Fruit fly (Drosophila melanogaster) whole organism, embryonic: ENCODE data around the gene CG34265.
A peak's percentile ranks its signal among the peaks of the same experiment; 100 is the strongest.

ENCODE experiments used
- Aef1 ChIP-seq: fragments of 200-800 bp; sonication (Bioruptor generic); IDR thresholded peaks from 3 replicates; pipeline ENCODE4 v1.3.6; 2022; ENCODE audit warnings: missing biosample characterization, missing genetic modification characterization
- CG10147 ChIP-seq: fragments of 200-800 bp; sonication (Bioruptor generic); optimal IDR thresholded peaks from 2 replicates; lab custom pipeline; 2019; ENCODE audit warnings: missing biosample characterization, mild to moderate bottlenecking, missing genetic modification characterization, moderate library complexity
- CG10274 ChIP-seq: fragments of 200-800 bp; sonication (Bioruptor generic); optimal IDR thresholded peaks from 3 replicates; lab custom pipeline; 2017; ENCODE audit warnings: missing biosample characterization, mild to moderate bottlenecking, missing genetic modification characterization
- CG11456 ChIP-seq: fragments of 200-800 bp; sonication (Bioruptor generic); IDR thresholded peaks from 3 replicates; pipeline ENCODE4 v1.3.6; 2022; ENCODE audit warnings: missing biosample characterization, missing genetic modification characterization
- CG11504 ChIP-seq: fragments of 200-800 bp; sonication (Bioruptor generic); optimal IDR thresholded peaks from 3 replicates; lab custom pipeline; 2019; ENCODE audit warnings: missing biosample characterization, mild to moderate bottlenecking, missing genetic modification characterization, moderate library complexity
- CG11723 ChIP-seq: fragments of 200-800 bp; sonication (Bioruptor generic); optimal IDR thresholded peaks from 2 replicates; lab custom pipeline; 2017; ENCODE audit warnings: missing biosample characterization, mild to moderate bottlenecking, missing genetic modification characterization
- CG12391 ChIP-seq: fragments of 200-800 bp; sonication (Bioruptor generic); optimal IDR thresholded peaks from 3 replicates; lab custom pipeline; 2018; ENCODE audit warnings: missing biosample characterization, mild to moderate bottlenecking, missing genetic modification characterization, moderate library complexity
- CG13624 ChIP-seq: fragments of 200-800 bp; sonication (Bioruptor generic); optimal IDR thresholded peaks from 2 replicates; lab custom pipeline; 2016; ENCODE audit warnings: missing biosample characterization, missing genetic modification characterization
- CG13894 ChIP-seq: fragments of 200-800 bp; sonication (Bioruptor generic); optimal IDR thresholded peaks from 3 replicates; lab custom pipeline; 2018; ENCODE audit warnings: missing biosample characterization, mild to moderate bottlenecking, missing genetic modification characterization, moderate library complexity
- CG16779 ChIP-seq: fragments of 200-800 bp; sonication (Bioruptor generic); IDR thresholded peaks from 2 replicates; pipeline ENCODE4 v1.3.6; 2022; ENCODE audit warnings: missing biosample characterization, missing genetic modification characterization
- CG17612 ChIP-seq: fragments of 200-800 bp; sonication (Bioruptor generic); IDR thresholded peaks from 2 replicates; pipeline ENCODE4 v1.3.6; 2022; ENCODE audit warnings: missing biosample characterization, missing genetic modification characterization
- CG2712 ChIP-seq: fragments of 200-800 bp; optimal IDR thresholded peaks from 3 replicates; lab custom pipeline; 2019; ENCODE audit warnings: missing biosample characterization, mild to moderate bottlenecking, missing genetic modification characterization, moderate library complexity
- CG30403 ChIP-seq: fragments of 200-800 bp; sonication (Bioruptor generic); optimal IDR thresholded peaks from 3 replicates; lab custom pipeline; 2016; ENCODE audit warnings: missing biosample characterization, missing genetic modification characterization
- CG31365 ChIP-seq: fragments of 200-800 bp; sonication (Bioruptor generic); optimal IDR thresholded peaks from 2 replicates; lab custom pipeline; 2018; ENCODE audit warnings: missing biosample characterization, mild to moderate bottlenecking, missing genetic modification characterization
- CG31388 ChIP-seq: fragments of 200-800 bp; sonication (Bioruptor generic); optimal IDR thresholded peaks from 2 replicates; lab custom pipeline; 2016; ENCODE audit warnings: missing biosample characterization, missing genetic modification characterization
- CG5245 ChIP-seq: fragments of 200-800 bp; sonication (Bioruptor generic); optimal IDR thresholded peaks from 3 replicates; lab custom pipeline; 2016; ENCODE audit warnings: missing biosample characterization, missing genetic modification characterization
- CG9817 ChIP-seq: fragments of 200-800 bp; sonication (Bioruptor generic); optimal IDR thresholded peaks from 2 replicates; lab custom pipeline; 2018; ENCODE audit warnings: missing biosample characterization, mild to moderate bottlenecking, missing genetic modification characterization, moderate library complexity
- Chrac-16 ChIP-seq: fragments of 200-800 bp; sonication (Bioruptor generic); optimal IDR thresholded peaks from 3 replicates; lab custom pipeline; 2016; ENCODE audit warnings: missing biosample characterization, missing genetic modification characterization
- CoRest ChIP-seq: fragments of 200-800 bp; sonication (Bioruptor generic); optimal IDR thresholded peaks from 3 replicates; lab custom pipeline; 2018; ENCODE audit warnings: missing biosample characterization, mild to moderate bottlenecking, missing genetic modification characterization, moderate library complexity
- Dek ChIP-seq: fragments of 200-800 bp; sonication (Bioruptor generic); optimal IDR thresholded peaks from 3 replicates; lab custom pipeline; 2019; ENCODE audit warnings: missing biosample characterization, mild to moderate bottlenecking, missing genetic modification characterization, moderate library complexity
- Dref ChIP-seq: fragments of 200-800 bp; sonication (Bioruptor generic); IDR thresholded peaks from 2 replicates; pipeline ENCODE4 v1.3.6; 2022; ENCODE audit warnings: missing biosample characterization, missing genetic modification characterization
- Drgx ChIP-seq: fragments of 200-800 bp; sonication (Bioruptor generic); IDR thresholded peaks from 2 replicates; pipeline ENCODE4 v1.3.6; 2022; ENCODE audit warnings: missing biosample characterization, missing genetic modification characterization
- Fer2 ChIP-seq: fragments of 200-800 bp; sonication (Bioruptor generic); optimal IDR thresholded peaks from 2 replicates; lab custom pipeline; 2018; ENCODE audit warnings: missing biosample characterization, mild to moderate bottlenecking, missing genetic modification characterization, moderate library complexity
- HLH4C ChIP-seq: fragments of 200-800 bp; sonication (Bioruptor generic); IDR thresholded peaks from 3 replicates; pipeline ENCODE4 v1.3.6; 2022; ENCODE audit warnings: missing biosample characterization, missing genetic modification characterization; ENCODE audit not compliant: partially characterized antibody
- Hmr ChIP-seq: fragments of 200-800 bp; sonication (Bioruptor generic); optimal IDR thresholded peaks from 3 replicates; lab custom pipeline; 2017; ENCODE audit warnings: mild to moderate bottlenecking, missing biosample characterization, missing genetic modification reagents, missing genetic modification characterization
- Myb ChIP-seq: fragments of 200-800 bp; sonication (Bioruptor generic); optimal IDR thresholded peaks from 2 replicates; lab custom pipeline; 2016; ENCODE audit warnings: missing biosample characterization, missing genetic modification characterization
- Sox102F ChIP-seq: fragments of 200-800 bp; sonication (Bioruptor generic); optimal IDR thresholded peaks from 2 replicates; lab custom pipeline; 2018; ENCODE audit warnings: missing biosample characterization, mild to moderate bottlenecking, missing genetic modification characterization, moderate library complexity
- Trl ChIP-seq, 3 experiments: fragments of >200 bp in 2 of 3; fragments of 200-800 bp in 1 of 3; sonication (Bioruptor generic) in 1 of 3; optimal IDR thresholded peaks; 2 replicates in 1 of 3; 3 replicates in 2 of 3; lab custom pipeline; 2016 to 2017; ENCODE audit warnings: missing biosample characterization in 1 of 3, missing genetic modification characterization in 1 of 3
- ash1 ChIP-seq: fragments of 200-800 bp; sonication (Bioruptor generic); optimal IDR thresholded peaks from 2 replicates; lab custom pipeline; 2018; ENCODE audit warnings: missing biosample characterization, mild to moderate bottlenecking, missing genetic modification characterization
- bab2 ChIP-seq: fragments of 200-800 bp; sonication (Bioruptor generic); optimal IDR thresholded peaks from 2 replicates; lab custom pipeline; 2016; ENCODE audit warnings: missing biosample characterization, missing genetic modification characterization
- corto ChIP-seq: fragments of 200-800 bp; sonication (Bioruptor generic); optimal IDR thresholded peaks from 2 replicates; lab custom pipeline; 2016; ENCODE audit warnings: missing biosample characterization, mild to moderate bottlenecking, missing genetic modification characterization, moderate library complexity
- fd102C ChIP-seq: fragments of 200-800 bp; sonication (Bioruptor generic); optimal IDR thresholded peaks from 2 replicates; lab custom pipeline; 2018; ENCODE audit warnings: missing biosample characterization, mild to moderate bottlenecking, missing genetic modification characterization, moderate library complexity
- fd3F ChIP-seq: fragments of 200-800 bp; sonication (Bioruptor generic); optimal IDR thresholded peaks from 2 replicates; lab custom pipeline; 2018; ENCODE audit warnings: missing biosample characterization, mild to moderate bottlenecking, missing genetic modification characterization, moderate library complexity
- gem ChIP-seq: fragments of 200-800 bp; sonication (Bioruptor generic); optimal IDR thresholded peaks from 2 replicates; lab custom pipeline; 2019; ENCODE audit warnings: missing biosample characterization, mild to moderate bottlenecking, missing genetic modification characterization, moderate library complexity
- mld ChIP-seq: fragments of 200-800 bp; sonication (Bioruptor generic); IDR thresholded peaks from 3 replicates; pipeline ENCODE4 v1.3.6; 2022; ENCODE audit warnings: missing biosample characterization, missing genetic modification characterization; ENCODE audit not compliant: partially characterized antibody
- nmo ChIP-seq: fragments of 200-800 bp; sonication (Bioruptor generic); optimal IDR thresholded peaks from 2 replicates; lab custom pipeline; 2018; ENCODE audit warnings: missing biosample characterization, mild to moderate bottlenecking, missing genetic modification characterization, moderate library complexity
- pan ChIP-seq, 4 experiments: fragments of >200 bp in 3 of 4; fragments of 200-800 bp in 1 of 4; sonication (Bioruptor generic) in 1 of 4; optimal IDR thresholded peaks in 3 of 4; IDR thresholded peaks in 1 of 4; 2 replicates each; pipeline versions ENCODE4 v1.3.6 to Lab custom; 2017 to 2022; ENCODE audit warnings: missing biosample characterization in 2 of 4, missing genetic modification characterization in 2 of 4, mixed read lengths in 1 of 4
- pnt ChIP-seq: fragments of 200-800 bp; sonication (Bioruptor generic); optimal IDR thresholded peaks from 3 replicates; lab custom pipeline; 2016; ENCODE audit warnings: missing biosample characterization, missing genetic modification characterization
- sima ChIP-seq: fragments of 200-800 bp; sonication (Bioruptor generic); optimal IDR thresholded peaks from 2 replicates; lab custom pipeline; 2016; ENCODE audit warnings: missing biosample characterization, missing genetic modification characterization
- sisA ChIP-seq: fragments of 200-800 bp; sonication (Bioruptor generic); IDR thresholded peaks from 2 replicates; pipeline ENCODE4 v1.3.6; 2022; ENCODE audit warnings: missing biosample characterization, missing genetic modification characterization
- sqz ChIP-seq: fragments of 200-800 bp; sonication (Bioruptor generic); optimal IDR thresholded peaks from 3 replicates; lab custom pipeline; 2018; ENCODE audit warnings: missing biosample characterization, mild to moderate bottlenecking, missing genetic modification characterization

Gene CG34265

DNA sequence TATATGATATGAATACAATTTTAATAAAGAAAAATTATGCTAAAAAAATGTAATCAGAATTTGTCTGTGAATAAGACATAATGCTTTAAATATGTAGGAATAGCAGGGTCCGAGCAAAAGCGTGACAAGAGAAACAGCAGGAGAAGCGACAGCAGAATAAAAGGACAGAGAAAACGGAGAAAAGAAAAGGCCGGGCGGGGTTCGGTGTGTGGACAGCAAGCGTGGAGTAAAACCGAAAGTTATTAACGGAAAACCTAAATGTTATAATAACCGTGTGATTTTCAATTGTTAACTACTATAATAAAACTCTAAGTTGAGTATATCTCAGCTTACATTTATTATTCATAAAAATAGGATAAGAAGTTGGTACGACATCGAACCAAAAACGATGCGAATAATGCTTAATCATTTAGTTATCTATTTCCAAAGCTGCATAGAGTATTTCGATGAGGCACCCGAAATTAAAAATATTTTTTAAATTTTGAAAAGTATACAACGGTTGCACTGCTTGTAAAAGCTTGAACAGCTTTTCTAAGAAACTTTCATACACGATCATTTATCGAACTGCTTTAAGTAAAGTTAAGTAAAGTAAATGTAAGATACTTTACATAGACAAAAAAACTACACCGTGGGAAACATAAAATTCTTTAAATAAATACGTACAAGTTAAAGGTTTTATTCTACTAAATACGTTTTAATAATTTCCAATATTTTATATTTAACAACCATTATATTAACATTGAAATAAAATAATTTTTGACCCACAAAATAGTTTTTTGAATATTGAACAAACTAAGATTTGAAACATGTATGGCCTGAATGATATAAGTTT is 16.4 kb upstream of the CG34265 start (continued):
- no peak for TF ChIP-seq fd3F (GFP tag; lab: Kevin White, UChicago)
- no peak for TF ChIP-seq CG5245 (GFP tag; lab: Kevin White, UChicago)
- no peak for TF ChIP-seq CG16779 (GFP tag; lab: Robert Waterston, UW)
- TF ChIP-seq pan (optimal IDR thresholded peaks at IDR 0.05; lab: Kevin White, UChicago), result no peak
- TF ChIP-seq pan (GFP tag; optimal IDR thresholded peaks at IDR 0.05 in 1 of 2, IDR thresholded peaks at IDR 0.05 in 1 of 2), result peak in 1 of 2 experiments; percentile 21
- peak; percentile 1 for TF ChIP-seq CG30403 (GFP tag; lab: Kevin White, UChicago)
- peak; percentile 86 for TF ChIP-seq CG31365 (tag; lab: Kevin White, UChicago)
- no peak for TF ChIP-seq CG17612 (GFP tag; lab: Robert Waterston, UW)
- TF ChIP-seq Dref, result peak; percentile 49
- TF ChIP-seq Trl (optimal IDR thresholded peaks at IDR 0.05; lab: Kevin White, UChicago), result no peak
- TF ChIP-seq Trl (GFP tag; optimal IDR thresholded peaks at IDR 0.05; lab: Kevin White, UChicago), result no peak
- no peak for TF ChIP-seq CG13894
- no peak for TF ChIP-seq pnt (GFP tag; lab: Kevin White, UChicago)
- TF ChIP-seq Sox102F (GFP tag; lab: Kevin White, UChicago), result peak; percentile 2
- no peak for TF ChIP-seq CG10147 (GFP tag; lab: Kevin White, UChicago)
- TF ChIP-seq HLH4C, result no peak
- TF ChIP-seq CG2712 (tag; lab: Kevin White, UChicago), result peak; percentile 22
- TF ChIP-seq corto, result peak; percentile 64
- TF ChIP-seq Myb, result peak; percentile 94
- TF ChIP-seq Hmr, result peak; percentile 15
- TF ChIP-seq gem, result peak; percentile 44
- peak; percentile 0 for TF ChIP-seq Dek (tag; lab: Kevin White, UChicago)
- TF ChIP-seq sima, result no peak
- TF ChIP-seq sqz, result no peak
- no peak for TF ChIP-seq CG9817 (tag; lab: Kevin White, UChicago)
- no peak for TF ChIP-seq fd102C (GFP tag; lab: Kevin White, UChicago)
- no peak for TF ChIP-seq CG10274 (GFP tag; lab: Kevin White, UChicago)
- TF ChIP-seq mld, result no peak
- peak; percentile 27 for TF ChIP-seq CG12391
- peak; percentile 22 for TF ChIP-seq CG11504 (tag; lab: Kevin White, UChicago)
- TF ChIP-seq ash1 (GFP tag; lab: Kevin White, UChicago), result no peak
- TF ChIP-seq CoRest (tag; lab: Kevin White, UChicago), result peak; percentile 7
- TF ChIP-seq Fer2 (tag; lab: Kevin White, UChicago), result no peak
- TF ChIP-seq bab2, result no peak
- TF ChIP-seq CG31388 (GFP tag; lab: Kevin White, UChicago), result no peak
- no peak for TF ChIP-seq Aef1
- TF ChIP-seq Chrac-16 (GFP tag; lab: Kevin White, UChicago), result no peak
- TF ChIP-seq CG13624, result no peak
- no peak for TF ChIP-seq sisA (GFP tag; lab: Robert Waterston, UW)
- TF ChIP-seq nmo (GFP tag; lab: Kevin White, UChicago), result peak; percentile 3

dm6 chr3L:3252884-3253283 is 15.4 kb upstream of the CG34265 start:
- TF ChIP-seq CG11456 (GFP tag; lab: Robert Waterston, UW) (0 out of 3 replicates have a peak, but pooled peaks have one; percentile 13), CG11723 (GFP tag; lab: Kevin White, UChicago) (no peak), Drgx (GFP tag; lab: Robert Waterston, UW) (peak; percentile 42; the same call in 1 of the 2 replicates)
